Fruit fly (Drosophila melanogaster): ENCODE data around the gene Phf5a.
A peak's percentile ranks its signal among the peaks of the same experiment; 100 is the strongest.

The Phf5a gene

dm6 chr2L:6531985-6532699 lies 41.5 kb upstream of the Phf5a start (continued):
- no peak for TF ChIP-seq CG4328 (GFP tag; optimal IDR thresholded peaks at IDR 0.05)
- TF ChIP-seq CG30403 (GFP tag; optimal IDR thresholded peaks at IDR 0.05), result no peak
- no peak for TF ChIP-seq sqz (GFP tag; optimal IDR thresholded peaks at IDR 0.05)
- TF ChIP-seq CG16813 (GFP tag; IDR thresholded peaks at IDR 0.05; ENCODE audit: partially characterized antibody), result 0 out of 3 replicates have a peak, but pooled peaks have one; percentile 19
- no peak for TF ChIP-seq Spps (tag; optimal IDR thresholded peaks at IDR 0.05)
- no peak for TF ChIP-seq CG14441 (GFP tag; IDR thresholded peaks at IDR 0.05)
- no peak for TF ChIP-seq CG34376 (GFP tag; optimal IDR thresholded peaks at IDR 0.05)
- TF ChIP-seq gcm2 (GFP tag; optimal IDR thresholded peaks at IDR 0.05), result no peak
- no peak for TF ChIP-seq Dll (GFP tag; IDR thresholded peaks at IDR 0.05; ENCODE audit: partially characterized antibody)
- no peak for TF ChIP-seq CG18262 (tag; optimal IDR thresholded peaks at IDR 0.05)
- TF ChIP-seq MTF-1 (GFP tag; optimal IDR thresholded peaks at IDR 0.05; ENCODE audit: borderline replicate concordance), result no peak
- TF ChIP-seq Med (GFP tag), result peak; percentile 49
- no peak for TF ChIP-seq pnt (GFP tag; optimal IDR thresholded peaks at IDR 0.05)

dm6 chr2L:6530952-6531512 lies 40.4 kb upstream of the Phf5a start:
- TF ChIP-seq Dad (GFP tag; optimal IDR thresholded peaks at IDR 0.05) (no peak), hbn (GFP tag; IDR thresholded peaks at IDR 0.05; ENCODE audit: partially characterized antibody) (no peak), zf30C (GFP tag; optimal IDR thresholded peaks at IDR 0.05) (peak; percentile 57), CG18262 (tag; optimal IDR thresholded peaks at IDR 0.05) (no peak), tin (GFP tag; optimal IDR thresholded peaks at IDR 0.05) (peak; percentile 10), Dll (GFP tag; IDR thresholded peaks at IDR 0.05; ENCODE audit: partially characterized antibody) (no peak), NFAT (GFP tag; IDR thresholded peaks at IDR 0.05) (no peak), ftz-f1 (GFP tag; optimal IDR thresholded peaks at IDR 0.05) (no peak), cas (GFP tag; IDR thresholded peaks at IDR 0.05) (no peak), sd (tag; optimal IDR thresholded peaks at IDR 0.05) (no peak), ems (GFP tag; optimal IDR thresholded peaks at IDR 0.05) (no peak), Optix (GFP tag; IDR thresholded peaks at IDR 0.05) (no peak), CG43689 (GFP tag; IDR thresholded peaks at IDR 0.05) (no peak), Mad (GFP tag; optimal IDR thresholded peaks at IDR 0.05) (no peak), CG8765 (GFP tag; IDR thresholded peaks at IDR 0.05) (no peak), dan (GFP tag; IDR thresholded peaks at IDR 0.05) (no peak), CG8924 (tag; optimal IDR thresholded peaks at IDR 0.05) (no peak), dmrt99B (tag; optimal IDR thresholded peaks at IDR 0.05) (no peak), tgo (GFP tag; IDR thresholded peaks at IDR 0.05) (no peak), amos (GFP tag; IDR thresholded peaks at IDR 0.05; ENCODE audit: partially characterized antibody) (no peak), CG4328 (GFP tag; optimal IDR thresholded peaks at IDR 0.05) (no peak), psq (GFP tag; optimal IDR thresholded peaks at IDR 0.05) (no peak), CG11093 (GFP tag; IDR thresholded peaks at IDR 0.05) (no peak), CG8388 (GFP tag; optimal IDR thresholded peaks at IDR 0.05) (no peak), CG10321 (GFP tag; IDR thresholded peaks at IDR 0.05) (0 out of 2 replicates have a peak, but pooled peaks have one; percentile 11), crol (GFP tag; IDR thresholded peaks at IDR 0.05) (peak; percentile 51), pb (GFP tag; optimal IDR thresholded peaks at IDR 0.05) (no peak), fru (optimal IDR thresholded peaks at IDR 0.05) (no peak), aop (GFP tag; IDR thresholded peaks at IDR 0.05) (no peak), CG12071 (GFP tag; optimal IDR thresholded peaks at IDR 0.05) (no peak), az2 (GFP tag; optimal IDR thresholded peaks at IDR 0.05) (no peak), wek (GFP tag; optimal IDR thresholded peaks at IDR 0.05) (no peak), klu (GFP tag; IDR thresholded peaks at IDR 0.05) (no peak), CG6854 (GFP tag; optimal IDR thresholded peaks at IDR 0.05) (no peak), twi (tag; optimal IDR thresholded peaks at IDR 0.05) (peak; percentile 93), pros (GFP tag; optimal IDR thresholded peaks at IDR 0.05) (peak; percentile 75), CG18619 (GFP tag; optimal IDR thresholded peaks at IDR 0.05) (no peak), CG9215 (GFP tag; IDR thresholded peaks at IDR 0.05) (no peak), CG11723 (GFP tag; optimal IDR thresholded peaks at IDR 0.05) (no peak)
